Fruit fly (Drosophila melanogaster) whole organism, embryonic: ENCODE measurements around the gene AMPdeam.

Source experiments
- B-H2 ChIP-seq: fragments of 200-800 bp; sonication (Bioruptor generic); optimal IDR thresholded peaks from 2 replicates; lab custom pipeline; 2018; ENCODE audit warnings: missing biosample characterization, mild to moderate bottlenecking, missing genetic modification characterization
- Blimp-1 ChIP-seq: fragments of 200-800 bp; sonication (Bioruptor generic); optimal IDR thresholded peaks from 3 replicates; lab custom pipeline; 2018; ENCODE audit warnings: missing biosample characterization, missing genetic modification characterization, mild to moderate bottlenecking, moderate library complexity, missing genetic modification reagents
- CG10147 ChIP-seq: fragments of 200-800 bp; sonication (Bioruptor generic); optimal IDR thresholded peaks from 2 replicates; lab custom pipeline; 2019; ENCODE audit warnings: missing biosample characterization, mild to moderate bottlenecking, missing genetic modification characterization, moderate library complexity
- CG10209 ChIP-seq: fragments of 200-800 bp; sonication (Bioruptor generic); optimal IDR thresholded peaks from 3 replicates; lab custom pipeline; 2017; ENCODE audit warnings: missing biosample characterization, mild to moderate bottlenecking, missing genetic modification characterization, missing genetic modification reagents
- CG1024 ChIP-seq: fragments of 200-800 bp; sonication (Bioruptor generic); IDR thresholded peaks from 2 replicates; pipeline ENCODE4 v1.3.6; 2022; ENCODE audit warnings: missing biosample characterization, missing genetic modification characterization
- CG11695 ChIP-seq: fragments of 200-800 bp; sonication (Bioruptor generic); IDR thresholded peaks from 3 replicates; pipeline ENCODE4 v1.3.6; 2022; ENCODE audit warnings: missing biosample characterization, missing genetic modification characterization
- CG11696 ChIP-seq: fragments of 200-800 bp; sonication (Bioruptor generic); IDR thresholded peaks from 2 replicates; pipeline ENCODE4 v1.3.6; 2022; ENCODE audit warnings: missing biosample characterization, missing genetic modification characterization
- CG12769 ChIP-seq: fragments of 200-800 bp; sonication (Bioruptor generic); optimal IDR thresholded peaks from 2 replicates; lab custom pipeline; 2019; ENCODE audit warnings: missing biosample characterization, mild to moderate bottlenecking, missing genetic modification characterization, moderate library complexity
- CG15514 ChIP-seq: fragments of 200-800 bp; sonication (Bioruptor generic); optimal IDR thresholded peaks from 3 replicates; lab custom pipeline; 2017; ENCODE audit warnings: missing biosample characterization, missing genetic modification characterization, mild to moderate bottlenecking, moderate library complexity, missing genetic modification reagents
- CG15696 ChIP-seq: fragments of 200-800 bp; sonication (Bioruptor generic); optimal IDR thresholded peaks from 2 replicates; lab custom pipeline; 2019; ENCODE audit warnings: missing biosample characterization, mild to moderate bottlenecking, missing genetic modification characterization, moderate library complexity
- CG1603 ChIP-seq: fragments of 200-800 bp; sonication (Bioruptor generic); optimal IDR thresholded peaks from 2 replicates; lab custom pipeline; 2019; ENCODE audit warnings: missing biosample characterization, mild to moderate bottlenecking, missing genetic modification characterization, moderate library complexity
- CG30403 ChIP-seq: fragments of 200-800 bp; sonication (Bioruptor generic); optimal IDR thresholded peaks from 3 replicates; lab custom pipeline; 2016; ENCODE audit warnings: missing biosample characterization, missing genetic modification characterization
- CG31388 ChIP-seq: fragments of 200-800 bp; sonication (Bioruptor generic); optimal IDR thresholded peaks from 2 replicates; lab custom pipeline; 2016; ENCODE audit warnings: missing biosample characterization, missing genetic modification characterization
- CG3407 ChIP-seq: fragments of 200-800 bp; sonication (Bioruptor generic); optimal IDR thresholded peaks from 2 replicates; lab custom pipeline; 2018; ENCODE audit warnings: missing biosample characterization, mild to moderate bottlenecking, missing genetic modification characterization
- CG4707 ChIP-seq: fragments of 200-800 bp; sonication (Bioruptor generic); optimal IDR thresholded peaks from 2 replicates; lab custom pipeline; 2018; ENCODE audit warnings: missing biosample characterization, mild to moderate bottlenecking, missing genetic modification characterization, moderate library complexity
- CG6813 ChIP-seq: fragments of 200-800 bp; sonication (Bioruptor generic); optimal IDR thresholded peaks from 2 replicates; lab custom pipeline; 2017; ENCODE audit warnings: missing biosample characterization, missing genetic modification characterization, mild to moderate bottlenecking, moderate library complexity, missing genetic modification reagents
- CG7987 ChIP-seq: fragments of 200-800 bp; sonication (Bioruptor generic); optimal IDR thresholded peaks from 2 replicates; lab custom pipeline; 2018; ENCODE audit warnings: missing biosample characterization, mild to moderate bottlenecking, missing genetic modification characterization, moderate library complexity
- CG8281 ChIP-seq: fragments of 200-800 bp; sonication (Bioruptor generic); optimal IDR thresholded peaks from 2 replicates; lab custom pipeline; 2018; ENCODE audit warnings: missing biosample characterization, mild to moderate bottlenecking, missing genetic modification characterization, moderate library complexity
- CG8478 ChIP-seq: fragments of >200 bp; optimal IDR thresholded peaks from 2 replicates; lab custom pipeline; 2018
- CG9609 ChIP-seq: fragments of 200-800 bp; sonication (Bioruptor generic); optimal IDR thresholded peaks from 3 replicates; lab custom pipeline; 2016; ENCODE audit warnings: missing biosample characterization, missing genetic modification characterization
- D ChIP-seq, 2 experiments: fragments of 200-800 bp in 1 of 2; fragments of >200 bp in 1 of 2; sonication (Bioruptor generic) in 1 of 2; optimal IDR thresholded peaks; 2 replicates in 1 of 2; 3 replicates in 1 of 2; lab custom pipeline; 2017; ENCODE audit warnings: mild to moderate bottlenecking in 1 of 2, missing biosample characterization in 1 of 2, missing genetic modification characterization in 1 of 2, missing genetic modification reagents in 1 of 2
- Dfd ChIP-seq, 2 experiments: fragments of >200 bp; optimal IDR thresholded peaks; 2 replicates each; lab custom pipeline; 2017; ENCODE audit warnings: missing biosample characterization in 2 of 2, missing genetic modification characterization in 2 of 2
- Dip2 ChIP-seq: fragments of 200-800 bp; sonication (Bioruptor generic); IDR thresholded peaks from 2 replicates; pipeline ENCODE4 v1.3.6; 2022; ENCODE audit warnings: missing biosample characterization, missing genetic modification characterization
- Dp ChIP-seq: fragments of 200-800 bp; sonication (Bioruptor generic); optimal IDR thresholded peaks from 2 replicates; lab custom pipeline; 2018; ENCODE audit warnings: missing biosample characterization, mild to moderate bottlenecking, missing genetic modification characterization, moderate library complexity
- MESR4 ChIP-seq: fragments of 200-800 bp; sonication (Bioruptor generic); optimal IDR thresholded peaks from 2 replicates; lab custom pipeline; 2018; ENCODE audit warnings: missing biosample characterization, mild to moderate bottlenecking, missing genetic modification characterization, moderate library complexity
- Pdp1 ChIP-seq, 2 experiments: fragments of 200-800 bp; sonication (Bioruptor generic); optimal IDR thresholded peaks; 3 replicates each; lab custom pipeline; 2016; ENCODE audit warnings: missing biosample characterization in 2 of 2, missing genetic modification characterization in 2 of 2, mild to moderate bottlenecking in 1 of 2, moderate library complexity in 1 of 2
- Scr ChIP-seq: fragments of 200-800 bp; sonication (Bioruptor generic); IDR thresholded peaks from 2 replicates; pipeline ENCODE4 v1.3.6; 2022; ENCODE audit warnings: missing biosample characterization, missing genetic modification characterization; ENCODE audit not compliant: partially characterized antibody
- Sin3A ChIP-seq: fragments of >200 bp; optimal IDR thresholded peaks from 2 replicates; lab custom pipeline; 2018
- Sry-δ ChIP-seq: fragments of 200-800 bp; sonication (Bioruptor generic); optimal IDR thresholded peaks from 2 replicates; lab custom pipeline; 2016; ENCODE audit warnings: missing biosample characterization, missing genetic modification characterization
- Vsx1 ChIP-seq: fragments of 200-800 bp; sonication (Bioruptor generic); optimal IDR thresholded peaks from 2 replicates; lab custom pipeline; 2017; ENCODE audit warnings: missing biosample characterization, mild to moderate bottlenecking, missing genetic modification characterization, missing genetic modification reagents
- chif ChIP-seq, 2 experiments: fragments of 200-800 bp; sonication (Bioruptor generic); optimal IDR thresholded peaks; 3 replicates each; lab custom pipeline; 2016; ENCODE audit warnings: missing biosample characterization in 2 of 2, missing genetic modification characterization in 2 of 2
- chn ChIP-seq: fragments of 200-800 bp; sonication (Bioruptor generic); optimal IDR thresholded peaks from 2 replicates; lab custom pipeline; 2016; ENCODE audit warnings: missing biosample characterization, missing genetic modification characterization
- ci ChIP-seq: fragments of 200-800 bp; sonication (Bioruptor generic); IDR thresholded peaks from 3 replicates; pipeline ENCODE4 v1.3.6; 2022; ENCODE audit warnings: missing biosample characterization, missing genetic modification characterization
- emc ChIP-seq: fragments of 200-800 bp; sonication (Bioruptor generic); optimal IDR thresholded peaks from 2 replicates; lab custom pipeline; 2016; ENCODE audit warnings: missing biosample characterization, missing genetic modification characterization
- fd102C ChIP-seq: fragments of 200-800 bp; sonication (Bioruptor generic); optimal IDR thresholded peaks from 2 replicates; lab custom pipeline; 2018; ENCODE audit warnings: missing biosample characterization, mild to moderate bottlenecking, missing genetic modification characterization, moderate library complexity
- gem ChIP-seq: fragments of 200-800 bp; sonication (Bioruptor generic); optimal IDR thresholded peaks from 2 replicates; lab custom pipeline; 2019; ENCODE audit warnings: missing biosample characterization, mild to moderate bottlenecking, missing genetic modification characterization, moderate library complexity
- jigr1 ChIP-seq: fragments of 200-800 bp; sonication (Bioruptor generic); IDR thresholded peaks from 3 replicates; pipeline ENCODE4 v1.3.6; 2022; ENCODE audit warnings: missing biosample characterization, missing genetic modification characterization
- lilli ChIP-seq: fragments of 200-800 bp; sonication (Bioruptor generic); optimal IDR thresholded peaks from 3 replicates; lab custom pipeline; 2016; ENCODE audit warnings: missing biosample characterization, missing genetic modification characterization
- lola ChIP-seq, 3 experiments: fragments of >200 bp in 2 of 3; fragments of 200-800 bp in 1 of 3; sonication (Bioruptor generic) in 1 of 3; optimal IDR thresholded peaks; 2 replicates each; lab custom pipeline; 2017 to 2019; ENCODE audit warnings: missing biosample characterization in 3 of 3, missing genetic modification characterization in 3 of 3, mild to moderate bottlenecking in 1 of 3, moderate library complexity in 1 of 3
- luna ChIP-seq: fragments of 200-800 bp; sonication (Bioruptor generic); optimal IDR thresholded peaks from 2 replicates; lab custom pipeline; 2016; ENCODE audit warnings: missing biosample characterization, missing genetic modification characterization
- nom ChIP-seq: fragments of 200-800 bp; sonication (Bioruptor generic); optimal IDR thresholded peaks from 2 replicates; lab custom pipeline; 2017; ENCODE audit warnings: missing biosample characterization, missing genetic modification characterization, mild to moderate bottlenecking, moderate library complexity, missing genetic modification reagents
- pzg ChIP-seq: fragments of 200-800 bp; sonication (Bioruptor generic); optimal IDR thresholded peaks from 3 replicates; lab custom pipeline; 2018; ENCODE audit warnings: missing biosample characterization, mild to moderate bottlenecking, missing genetic modification characterization, moderate library complexity
- sens ChIP-seq: fragments of 200-800 bp; sonication (Bioruptor generic); peaks from one replicate; lab custom pipeline; 2016; ENCODE audit warnings: missing biosample characterization, missing genetic modification characterization
- seq ChIP-seq: fragments of 200-800 bp; sonication (Bioruptor generic); IDR thresholded peaks from 2 replicates; pipeline ENCODE4 v1.3.6; 2022; ENCODE audit warnings: missing biosample characterization, missing genetic modification characterization
- unc-4 ChIP-seq: fragments of 200-800 bp; sonication (Bioruptor generic); IDR thresholded peaks from 2 replicates; pipeline ENCODE4 v1.3.6; 2022; ENCODE audit warnings: missing biosample characterization, missing genetic modification characterization; ENCODE audit not compliant: partially characterized antibody
- wor ChIP-seq: fragments of 200-800 bp; sonication (Bioruptor generic); IDR thresholded peaks from 2 replicates; pipeline ENCODE4 v1.3.6; 2022; ENCODE audit warnings: missing biosample characterization, missing genetic modification characterization
- zen2 ChIP-seq: fragments of 200-800 bp; sonication (Bioruptor generic); IDR thresholded peaks from 3 replicates; pipeline ENCODE4 v1.3.6; 2022; ENCODE audit warnings: missing biosample characterization, missing genetic modification characterization; ENCODE audit not compliant: partially characterized antibody

AMPdeam gene

dm6 chrX:13815526-13816173 lies 30.0 kb downstream of the AMPdeam start (continued):
- no peak for TF ChIP-seq CG11696 (GFP tag; lab: Robert Waterston, UW)
- no peak for TF ChIP-seq Dip2 (GFP tag; lab: Robert Waterston, UW)
- TF ChIP-seq ci (GFP tag; lab: Robert Waterston, UW) = 0 out of 3 replicates have a peak, but pooled peaks have one; percentile 8
- TF ChIP-seq Blimp-1 = peak; percentile 50
- peak; percentile 61 for TF ChIP-seq luna
- peak; percentile 35 to 65 for TF ChIP-seq Pdp1 (GFP tag; optimal IDR thresholded peaks at IDR 0.05; lab: Kevin White, UChicago)
- TF ChIP-seq sens (GFP tag; lab: Kevin White, UChicago) = peak; percentile 97
- peak; percentile 25 for TF ChIP-seq CG8281 (tag; lab: Kevin White, UChicago)
- peak; percentile 78 for TF ChIP-seq gem (tag; lab: Kevin White, UChicago)
- peak; percentile 34 for TF ChIP-seq Vsx1
- peak; percentile 29 for TF ChIP-seq CG6813 (GFP tag; lab: Kevin White, UChicago)
- TF ChIP-seq unc-4 (GFP tag; lab: Robert Waterston, UW) = no peak
- no peak for TF ChIP-seq D (optimal IDR thresholded peaks at IDR 0.05; lab: Kevin White, UChicago)
- peak; percentile 61 for TF ChIP-seq D (GFP tag; optimal IDR thresholded peaks at IDR 0.05; lab: Kevin White, UChicago)
- peak; percentile 35 for TF ChIP-seq CG10147 (GFP tag; lab: Kevin White, UChicago)
- TF ChIP-seq CG8478 (lab: Kevin White, UChicago) = no peak
- no peak for TF ChIP-seq Dp (GFP tag; lab: Kevin White, UChicago)
- TF ChIP-seq CG30403 (GFP tag; lab: Kevin White, UChicago) = peak; percentile 65
- TF ChIP-seq CG11695 (GFP tag; lab: Robert Waterston, UW) = peak; percentile 58; the same call in 2 of the 3 replicates
- TF ChIP-seq CG12769 (tag; lab: Kevin White, UChicago) = peak; percentile 57
- peak; percentile 60 for TF ChIP-seq CG10209
- TF ChIP-seq chn (GFP tag; lab: Kevin White, UChicago) = peak; percentile 30

dm6 chrX:13814058-13814457 lies 31.6 kb downstream of the AMPdeam start:
- TF ChIP-seq Sin3A (lab: Kevin White, UChicago) (no peak), lilli (GFP tag; lab: Kevin White, UChicago) (no peak), MESR4 (GFP tag; lab: Kevin White, UChicago) (no peak), CG15696 (tag; lab: Kevin White, UChicago) (no peak), seq (GFP tag; lab: Robert Waterston, UW) (no peak), fd102C (no peak)

- TF ChIP-seq CG15514 (GFP tag; lab: Kevin White, UChicago) (peak; percentile 54), Sry-δ (GFP tag; lab: Kevin White, UChicago) (peak; percentile 43), lola (GFP tag; optimal IDR thresholded peaks at IDR 0.05; lab: Kevin White, UChicago) (peak in 1 of 3 experiments; percentile 68), CG31388 (GFP tag; lab: Kevin White, UChicago) (no peak), zen2 (GFP tag; lab: Robert Waterston, UW) (0 out of 3 replicates have a peak, but pooled peaks have one; percentile 13), CG9609 (GFP tag; lab: Kevin White, UChicago) (no peak), CG1603 (tag; lab: Kevin White, UChicago) (peak; percentile 51), Scr (GFP tag; lab: Robert Waterston, UW) (peak; percentile 59), CG1024 (GFP tag; lab: Robert Waterston, UW) (no peak), chif (GFP tag; optimal IDR thresholded peaks at IDR 0.05; lab: Kevin White, UChicago) (no peak), CG7987 (no peak), pzg (GFP tag; lab: Kevin White, UChicago) (peak; percentile 47), Dfd (GFP tag; optimal IDR thresholded peaks at IDR 0.05; lab: Kevin White, UChicago) (no peak), CG3407 (GFP tag; lab: Kevin White, UChicago) (no peak), CG4707 (GFP tag; lab: Kevin White, UChicago) (no peak), B-H2 (no peak), emc (no peak), wor (no peak), jigr1 (GFP tag; lab: Robert Waterston, UW) (no peak), nom (GFP tag; lab: Kevin White, UChicago) (peak; percentile 73)
Measured at dm6 chrX:13811480-13811879, 34.2 kb downstream of the AMPdeam start, which contains the start of gene CG11095. TSS of gene CG11095 (plus strand) at chrX:13811684.
